Worm (Caenorhabditis elegans) whole organism, young adult: ENCODE data around the gene cha-1.

Experiments
- B0261.1 ChIP-seq: sonication (generic microtip); optimal IDR thresholded peaks from 2 replicates; lab custom pipeline; 2016; ENCODE audit warnings: mild to moderate bottlenecking, missing genetic modification characterization, moderate library complexity, missing compliant biosample characterization
- C06A6.2 ChIP-seq: fragments of 200-800 bp; sonication (Bioruptor generic); conservative IDR thresholded peaks from 2 replicates; pipeline ENCODE4 v1.3.6; 2022; ENCODE audit warnings: missing genetic modification characterization, missing compliant biosample characterization
- F23B12.7 ChIP-seq: sonication (generic microtip); optimal IDR thresholded peaks from 2 replicates; lab custom pipeline; 2017; ENCODE audit warnings: missing genetic modification characterization, mild to moderate bottlenecking, missing compliant biosample characterization, antibody characterized with exemption, moderate library complexity; ENCODE audit not compliant: insufficient read depth
- F37B4.10 ChIP-seq: fragments of 200-800 bp; sonication (Bioruptor generic); IDR thresholded peaks from 2 replicates; pipeline ENCODE4 v1.3.6; 2022; ENCODE audit warnings: missing genetic modification characterization, missing compliant biosample characterization
- K11D2.4 ChIP-seq: fragments of 200-800 bp; sonication (Bioruptor generic); IDR thresholded peaks from 2 replicates; pipeline ENCODE4 v1.3.6; 2022; ENCODE audit warnings: missing genetic modification reagents, missing genetic modification characterization, missing compliant biosample characterization
- Y67H2A.10 ChIP-seq: fragments of 200-800 bp; sonication (Bioruptor generic); conservative IDR thresholded peaks from 2 replicates; pipeline ENCODE4 v1.3.6; 2022; ENCODE audit warnings: missing genetic modification reagents, missing genetic modification characterization, missing compliant biosample characterization
- Y79H2A.3 ChIP-seq: fragments of 200-800 bp; sonication (Bioruptor generic); conservative IDR thresholded peaks from 2 replicates; pipeline ENCODE4 v1.3.6; 2022; ENCODE audit warnings: missing genetic modification reagents, missing genetic modification characterization, missing compliant biosample characterization
- ZK185.1 ChIP-seq: sonication (generic microtip); optimal IDR thresholded peaks from 2 replicates; lab custom pipeline; 2016; ENCODE audit warnings: mild to moderate bottlenecking, missing genetic modification characterization, missing compliant biosample characterization; ENCODE audit not compliant: poor library complexity, severe bottlenecking
- akir-1 ChIP-seq: fragments of 200-800 bp; sonication (Bioruptor generic); optimal IDR thresholded peaks from 2 replicates; lab custom pipeline; 2018; ENCODE audit warnings: mild to moderate bottlenecking, missing genetic modification characterization, moderate library complexity, missing compliant biosample characterization
- athp-1 ChIP-seq: sonication (generic microtip); optimal IDR thresholded peaks from 2 replicates; lab custom pipeline; 2017; ENCODE audit warnings: mild to moderate bottlenecking, missing genetic modification characterization, missing compliant biosample characterization
- attf-3 ChIP-seq: fragments of 200-800 bp; sonication (Bioruptor generic); conservative IDR thresholded peaks from 2 replicates; pipeline ENCODE4 v1.3.6; 2022; ENCODE audit warnings: missing genetic modification reagents, missing genetic modification characterization, missing compliant biosample characterization
- bed-1 ChIP-seq: fragments of 200-800 bp; sonication (Bioruptor generic); IDR thresholded peaks from 2 replicates; pipeline ENCODE4 v1.3.6; 2022; ENCODE audit warnings: missing genetic modification reagents, missing genetic modification characterization, missing compliant biosample characterization
- ceh-27 ChIP-seq: fragments of 200-800 bp; sonication (Bioruptor generic); optimal IDR thresholded peaks from 2 replicates; lab custom pipeline; 2018; ENCODE audit warnings: mild to moderate bottlenecking, missing genetic modification characterization, moderate library complexity, missing compliant biosample characterization
- ceh-91 ChIP-seq: fragments of 200-800 bp; sonication (Bioruptor generic); IDR thresholded peaks from 2 replicates; pipeline ENCODE4 v1.3.6; 2022; ENCODE audit warnings: missing genetic modification reagents, missing genetic modification characterization, missing compliant biosample characterization
- dox-1 ChIP-seq: fragments of 200-800 bp; sonication (Bioruptor generic); IDR thresholded peaks from 2 replicates; pipeline ENCODE4 v1.3.6; 2022; ENCODE audit warnings: missing genetic modification reagents, missing genetic modification characterization, missing compliant biosample characterization
- ekl-4 ChIP-seq: fragments of 200-800 bp; sonication (Bioruptor generic); IDR thresholded peaks from 2 replicates; pipeline ENCODE4 v1.3.6; 2022; ENCODE audit warnings: missing genetic modification reagents, missing genetic modification characterization, missing compliant biosample characterization
- ets-4 ChIP-seq: fragments of 200-800 bp; sonication (Bioruptor generic); optimal IDR thresholded peaks from 2 replicates; lab custom pipeline; 2018; ENCODE audit warnings: mild to moderate bottlenecking, missing genetic modification characterization, missing compliant biosample characterization
- fkh-3 ChIP-seq: sonication (generic microtip); optimal IDR thresholded peaks from 2 replicates; lab custom pipeline; 2016; ENCODE audit warnings: mild to moderate bottlenecking, missing genetic modification characterization, missing compliant biosample characterization
- him-1 ChIP-seq: sonication (generic microtip); optimal IDR thresholded peaks from 2 replicates; lab custom pipeline; 2016; ENCODE audit warnings: missing genotype, missing genetic modification reagents, missing genetic modification characterization, missing compliant biosample characterization
- hmg-1.2 ChIP-seq: fragments of 200-800 bp; sonication (Bioruptor generic); IDR thresholded peaks from 2 replicates; pipeline ENCODE4 v1.3.6; 2022; ENCODE audit warnings: missing genetic modification reagents, missing genetic modification characterization, missing compliant biosample characterization
- lsy-27 ChIP-seq: sonication (generic microtip); optimal IDR thresholded peaks from 2 replicates; lab custom pipeline; 2017; ENCODE audit warnings: missing genetic modification characterization, mild to moderate bottlenecking, missing compliant biosample characterization, antibody characterized with exemption, missing genotype, borderline replicate concordance; ENCODE audit not compliant: insufficient read depth
- mcd-1 ChIP-seq: fragments of 200-800 bp; sonication (Bioruptor generic); IDR thresholded peaks from 2 replicates; pipeline ENCODE4 v1.3.6; 2022; ENCODE audit warnings: missing genetic modification reagents, missing genetic modification characterization, missing compliant biosample characterization
- mel-28 ChIP-seq: sonication (generic microtip); optimal IDR thresholded peaks from 2 replicates; lab custom pipeline; 2016; ENCODE audit warnings: borderline replicate concordance, mild to moderate bottlenecking, missing genetic modification characterization, missing compliant biosample characterization
- repo-1 ChIP-seq: sonication (generic microtip); optimal IDR thresholded peaks from 2 replicates; lab custom pipeline; 2017; ENCODE audit warnings: mild to moderate bottlenecking, missing genetic modification characterization, missing compliant biosample characterization
- sdz-38 ChIP-seq: sonication (generic microtip); optimal IDR thresholded peaks from 2 replicates; lab custom pipeline; 2016; ENCODE audit warnings: missing genotype, missing genetic modification characterization, missing compliant biosample characterization
- sea-2 ChIP-seq: fragments of 200-800 bp; sonication (Bioruptor generic); IDR thresholded peaks from 2 replicates; pipeline ENCODE4 v1.3.6; 2022; ENCODE audit warnings: missing genetic modification characterization, missing compliant biosample characterization
- snpc-1.3 ChIP-seq: sonication (generic microtip); optimal IDR thresholded peaks from 2 replicates; lab custom pipeline; 2017; ENCODE audit warnings: missing genetic modification characterization, mild to moderate bottlenecking, missing compliant biosample characterization, antibody characterized with exemption, moderate library complexity, missing genotype, missing genetic modification reagents; ENCODE audit not compliant: insufficient read depth
- snpc-4 ChIP-seq, 5 experiments: fragments of 150-350 bp in 1 of 5; sonication (generic microtip) in 4 of 5; optimal IDR thresholded peaks; 2 replicates each; lab custom pipeline; 2014 to 2018; ENCODE audit warnings: missing genetic modification characterization in 5 of 5, missing biosample characterization in 3 of 5, antibody characterized with exemption in 2 of 5, mild to moderate bottlenecking in 2 of 5, missing compliant biosample characterization in 2 of 5, missing genotype in 2 of 5, moderate library complexity in 2 of 5, missing genetic modification reagents in 1 of 5
- tlf-1 ChIP-seq: fragments of 200-800 bp; sonication (Bioruptor generic); optimal IDR thresholded peaks from 2 replicates; lab custom pipeline; 2018; ENCODE audit warnings: mild to moderate bottlenecking, missing genetic modification characterization, missing compliant biosample characterization
- unc-62 ChIP-seq: fragments of 150-350 bp; optimal IDR thresholded peaks from 2 replicates; lab custom pipeline; 2014; ENCODE audit warnings: missing biosample characterization, missing genetic modification reagents, missing genetic modification characterization
- xnd-1 ChIP-seq: sonication (generic microtip); optimal IDR thresholded peaks from 2 replicates; lab custom pipeline; 2016; ENCODE audit warnings: missing genotype, missing genetic modification reagents, missing genetic modification characterization, missing compliant biosample characterization
- zfh-2 ChIP-seq: fragments of 200-800 bp; sonication (Bioruptor generic); conservative IDR thresholded peaks from 2 replicates; pipeline ENCODE4 v1.3.6; 2022; ENCODE audit warnings: missing genetic modification reagents, missing genetic modification characterization, missing compliant biosample characterization
- ztf-18 ChIP-seq: sonication (generic microtip); optimal IDR thresholded peaks from 2 replicates; lab custom pipeline; 2016; ENCODE audit warnings: missing genotype, mild to moderate bottlenecking, missing genetic modification characterization, missing compliant biosample characterization

The cha-1 gene

DNA sequence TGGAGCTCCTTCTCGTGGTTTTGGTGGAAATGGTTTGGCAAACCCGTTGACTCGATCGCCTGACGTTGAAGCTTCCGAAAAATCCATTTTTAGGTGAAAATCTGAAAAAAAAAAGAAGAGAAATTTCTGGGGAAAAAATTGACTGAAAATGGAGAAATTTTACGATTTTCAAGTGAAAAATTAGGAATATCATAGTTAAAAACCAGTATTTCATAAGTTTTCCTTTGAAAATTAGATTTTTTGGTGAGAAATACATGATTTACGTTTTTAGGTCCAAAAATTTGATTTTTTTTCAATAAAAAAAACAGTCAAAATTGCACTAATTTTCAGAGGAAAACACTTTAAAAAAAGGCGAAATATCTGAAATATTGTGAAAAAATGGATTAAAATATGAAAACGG lies 31.0 kb downstream of the cha-1 start, which contains the start of gene taf-2:
TSS of gene taf-2 (minus strand) at position 101 of the 400 bp plus-strand sequence.
- TF ChIP-seq B0261.1 (no peak), zfh-2 (GFP tag; lab: Robert Waterston, UW) (no peak)

DNA sequence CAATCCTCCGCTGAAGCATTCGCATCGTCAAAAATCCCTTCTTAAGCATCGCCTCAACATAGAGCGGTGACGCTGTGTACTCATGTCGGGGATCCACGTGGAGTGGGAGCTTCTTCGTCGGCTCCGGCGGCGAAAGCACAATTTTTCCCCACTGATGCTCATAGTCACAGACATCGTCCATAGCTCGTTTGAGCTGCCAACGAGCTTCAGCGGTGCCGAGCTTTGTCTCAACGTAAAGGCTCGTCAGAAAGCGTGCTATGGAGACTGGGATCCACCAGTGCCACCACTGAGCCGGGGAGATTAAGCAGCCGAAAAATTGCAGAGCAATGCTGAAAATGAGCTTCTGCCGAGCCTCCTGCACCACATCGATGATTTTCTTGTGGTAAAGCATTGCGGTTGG lies 33.7 kb downstream of the cha-1 start:
- TF ChIP-seq zfh-2 (GFP tag; lab: Robert Waterston, UW) (peak; percentile 70), xnd-1 (tag; lab: Kevin White, UChicago) (no peak)
- TF ChIP-seq, all 124 proteins: peak for 1

DNA sequence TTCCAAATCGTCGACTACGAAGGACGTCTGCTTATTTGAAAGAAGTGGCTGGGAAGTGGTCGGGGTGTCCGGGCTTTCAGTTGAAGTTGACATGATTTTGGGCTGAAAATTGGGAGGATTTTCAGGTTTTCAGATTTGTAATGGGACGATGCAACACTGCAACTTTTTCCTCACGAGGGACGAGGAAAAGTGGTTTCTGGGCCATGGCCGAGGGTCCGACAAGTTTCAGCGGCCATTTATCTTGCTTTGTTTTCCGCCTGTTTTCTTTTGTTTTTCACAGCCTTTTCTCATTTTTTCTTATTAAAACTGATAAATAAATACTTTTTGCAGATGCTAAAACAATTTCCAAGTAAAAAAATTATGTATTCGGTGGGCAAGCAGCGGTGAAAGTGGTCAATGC lies 41.7 kb downstream of the cha-1 start, which contains the start of gene blos-7:
TSS of gene blos-7 (minus strand) at position 101 of the 400 bp plus-strand sequence.
- TF ChIP-seq dox-1: 0 out of 2 replicates have a peak, but pooled peaks have one; percentile 9

DNA sequence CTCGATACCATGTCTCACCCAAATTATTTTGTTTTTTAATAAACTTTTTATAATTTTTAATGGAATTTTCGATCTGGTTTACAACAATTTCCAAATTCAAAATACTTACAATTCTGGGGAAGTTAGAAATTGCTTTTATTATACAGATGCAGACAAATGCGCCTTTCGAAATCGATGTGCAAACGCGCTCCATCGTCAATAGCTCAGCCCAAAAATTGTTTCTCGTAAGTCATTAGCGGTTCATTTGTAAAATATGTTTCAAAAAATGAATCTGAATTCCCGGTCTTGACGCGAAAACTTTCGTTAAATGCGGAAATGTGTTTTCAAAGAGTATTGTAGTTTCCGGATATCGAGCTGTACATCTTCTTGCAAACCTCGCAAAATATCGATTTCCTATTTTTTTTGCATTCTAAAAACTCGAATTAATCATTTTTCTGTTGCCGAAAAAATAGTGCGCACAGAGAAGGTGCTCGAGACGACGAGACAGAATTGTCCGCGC lies 45.0 kb downstream of the cha-1 start, which contains the start of gene Y37E11B.1:
TSS of gene Y37E11B.1 (plus strand) at position 145 of the 499 bp plus-strand sequence.
- TF ChIP-seq lsy-27 (no peak), fkh-3 (tag; lab: Kevin White, UChicago) (no peak), Y79H2A.3 (GFP tag; lab: Robert Waterston, UW) (no peak), mcd-1 (GFP tag; lab: Robert Waterston, UW) (peak; percentile 56), ceh-91 (GFP tag; lab: Robert Waterston, UW) (no peak), unc-62 (no peak), mel-28 (no peak)

- TF ChIP-seq Y67H2A.10 (GFP tag; lab: Robert Waterston, UW) (no peak), sea-2 (GFP tag; lab: Robert Waterston, UW) (no peak), snpc-1.3 (tag; lab: Kevin White, UChicago) (no peak), hmg-1.2 (GFP tag; lab: Robert Waterston, UW) (peak; percentile 43; the same call in 1 of the 2 replicates), K11D2.4 (no peak)
Observed at ce11 chrIV:3578667-3579066, 45.8 kb downstream of the cha-1 start.

DNA sequence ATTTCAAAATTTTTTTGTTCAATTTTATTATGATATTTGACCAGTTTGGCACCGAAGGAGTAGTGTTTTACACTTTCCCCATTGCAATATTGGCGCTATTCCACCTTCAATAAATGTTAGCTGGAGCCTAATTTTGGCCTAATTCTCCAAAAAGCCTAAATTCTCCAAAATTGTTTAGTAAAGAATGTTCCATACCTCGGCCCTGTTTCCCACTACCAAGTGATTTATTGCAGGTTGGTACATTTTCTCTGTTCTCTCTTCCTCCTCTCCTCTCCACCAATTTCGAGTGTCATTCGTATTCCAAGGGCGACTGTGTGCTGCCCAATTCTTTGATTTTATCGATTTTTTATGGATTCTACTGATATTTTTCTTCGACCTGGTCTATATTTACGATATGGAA lies 46.3 kb downstream of the cha-1 start, which contains the start of gene Y37E11B.2:
TSS of gene Y37E11B.2 (plus strand) at position 301 of the 400 bp plus-strand sequence.
- TF ChIP-seq K11D2.4 (no peak), mcd-1 (GFP tag; lab: Robert Waterston, UW) (no peak), him-1 (tag; lab: Kevin White, UChicago) (no peak), ekl-4 (GFP tag; lab: Robert Waterston, UW) (no peak), ZK185.1 (tag; lab: Kevin White, UChicago) (no peak), ets-4 (no peak)

DNA sequence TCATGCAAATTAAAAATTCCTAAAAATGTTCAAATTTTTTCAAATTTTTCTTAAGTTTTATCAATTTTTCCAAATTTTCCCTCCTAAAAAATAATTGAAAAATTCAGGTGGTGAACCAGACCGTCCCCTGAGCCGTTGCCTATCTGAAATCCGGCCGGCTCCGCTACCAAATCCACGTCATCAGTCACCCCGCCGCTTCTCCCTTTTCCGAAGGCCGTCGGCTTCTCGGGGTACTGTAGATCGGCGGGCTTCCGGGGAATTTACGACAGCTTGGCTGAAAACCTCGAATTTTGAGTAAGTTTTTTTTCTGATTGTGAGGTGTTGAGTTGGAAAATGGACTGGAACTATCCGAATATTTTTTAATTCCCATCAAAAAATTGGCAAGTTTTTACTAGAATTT lies 53.9 kb downstream of the cha-1 start:
- TF ChIP-seq Y67H2A.10 (GFP tag; lab: Robert Waterston, UW) (no peak), zfh-2 (GFP tag; lab: Robert Waterston, UW) (peak; percentile 66)

ce11 chrIV:3568608-3569007 lies 55.9 kb downstream of the cha-1 start, which contains the start of gene otpl-1:
Gene otpl-1 (plus strand): TSS chrIV:3568979.
- TF ChIP-seq athp-1 (tag; lab: Kevin White, UChicago) (no peak), repo-1 (no peak), ceh-27 (GFP tag; lab: Kevin White, UChicago) (no peak), ztf-18 (tag; lab: Kevin White, UChicago) (no peak), akir-1 (GFP tag; lab: Kevin White, UChicago) (no peak), bed-1 (GFP tag; lab: Robert Waterston, UW) (no peak), tlf-1 (GFP tag; lab: Kevin White, UChicago) (no peak), snpc-1.3 (tag; lab: Kevin White, UChicago) (no peak), zfh-2 (GFP tag; lab: Robert Waterston, UW) (peak; percentile 71), attf-3 (GFP tag; lab: Robert Waterston, UW) (no peak), ekl-4 (GFP tag; lab: Robert Waterston, UW) (no peak), Y67H2A.10 (GFP tag; lab: Robert Waterston, UW) (no peak), sdz-38 (tag; lab: Kevin White, UChicago) (no peak), C06A6.2 (no peak), F23B12.7 (no peak), snpc-4 (GFP tag; optimal IDR thresholded peaks at IDR 0.05; lab: Kevin White, UChicago) (peak; percentile 3), snpc-4 (tag; optimal IDR thresholded peaks at IDR 0.05; lab: Kevin White, UChicago) (peak in 3 of 4 experiments; percentile 27 to 85 (median 70)), F37B4.10 (GFP tag; lab: Robert Waterston, UW) (0 out of 2 replicates have a peak, but pooled peaks have one; percentile 25)
